Fruit fly (Drosophila melanogaster) whole organism, prepupa: Measurements from ENCODE around the gene CG46280.

ENCODE experiments used
- CG11762 ChIP-seq: fragments of 200-800 bp; sonication (Bioruptor generic); optimal IDR thresholded peaks from 3 replicates; lab custom pipeline; 2016; ENCODE audit warnings: missing biosample characterization, missing genetic modification characterization; ENCODE audit not compliant: insufficient read depth
- CG32006 ChIP-seq: fragments of 200-800 bp; sonication (Bioruptor generic); optimal IDR thresholded peaks from 3 replicates; lab custom pipeline; 2017; ENCODE audit warnings: missing biosample characterization, mild to moderate bottlenecking, missing genetic modification characterization
- CG6808 ChIP-seq: fragments of 200-800 bp; sonication (Bioruptor generic); optimal IDR thresholded peaks from 3 replicates; lab custom pipeline; 2017; ENCODE audit warnings: missing biosample characterization, missing genetic modification characterization, mild to moderate bottlenecking, moderate library complexity, missing genetic modification reagents
- CG7368 ChIP-seq: fragments of 200-800 bp; sonication (Bioruptor generic); optimal IDR thresholded peaks from 3 replicates; lab custom pipeline; 2016; ENCODE audit warnings: missing biosample characterization, missing genetic modification characterization
- OdsH ChIP-seq: fragments of 200-800 bp; sonication (Bioruptor generic); optimal IDR thresholded peaks from 3 replicates; lab custom pipeline; 2016; ENCODE audit warnings: missing biosample characterization, missing genetic modification characterization
- spab ChIP-seq: fragments of 200-800 bp; sonication (Bioruptor generic); optimal IDR thresholded peaks from 2 replicates; lab custom pipeline; 2017; ENCODE audit warnings: missing biosample characterization, mild to moderate bottlenecking, missing genetic modification characterization, missing genetic modification reagents
- vri ChIP-seq: fragments of 200-800 bp; sonication (Bioruptor generic); optimal IDR thresholded peaks from 3 replicates; lab custom pipeline; 2016; ENCODE audit warnings: missing biosample characterization, mild to moderate bottlenecking, missing genetic modification characterization

- no peak for TF ChIP-seq vri (GFP tag; lab: Kevin White, UChicago)
- TF ChIP-seq spab (GFP tag; lab: Kevin White, UChicago), result no peak
- TF ChIP-seq CG32006 (GFP tag; lab: Kevin White, UChicago), result no peak
- no peak for TF ChIP-seq CG6808 (GFP tag; lab: Kevin White, UChicago)
- TF ChIP-seq CG11762 (GFP tag; lab: Kevin White, UChicago), result no peak
- TF ChIP-seq CG7368 (GFP tag; lab: Kevin White, UChicago), result no peak
- TF ChIP-seq OdsH (GFP tag; lab: Kevin White, UChicago), result no peak
Measured at dm6 chr3R:13032975-13033445, 2.6 kb upstream of the CG46280 start.
